Worm (Caenorhabditis elegans) whole organism, midembryonic: ENCODE data around the gene srh-1.

Experiments used
- T22C8.4 ChIP-seq: fragments of 200-800 bp; sonication (Bioruptor generic); IDR thresholded peaks from 2 replicates; pipeline ENCODE4 v1.3.6; 2022; ENCODE audit warnings: missing genetic modification characterization, missing compliant biosample characterization
- cog-1 ChIP-seq: sonication (generic microtip); optimal IDR thresholded peaks from 2 replicates; lab custom pipeline; 2016; ENCODE audit warnings: missing genetic modification characterization, missing compliant biosample characterization
- flt-1 ChIP-seq: fragments of 200-800 bp; sonication (Bioruptor generic); IDR thresholded peaks from 2 replicates; pipeline ENCODE4 v1.3.6; 2022; ENCODE audit warnings: missing genetic modification characterization, missing compliant biosample characterization
- klf-2 ChIP-seq: fragments of 200-800 bp; sonication (Bioruptor generic); conservative IDR thresholded peaks from 2 replicates; pipeline ENCODE4 v1.3.6; 2022; ENCODE audit warnings: missing genetic modification reagents, missing genetic modification characterization, missing compliant biosample characterization
- ref-1 ChIP-seq: fragments of 200-800 bp; sonication (Bioruptor generic); conservative IDR thresholded peaks from 2 replicates; pipeline ENCODE4 v1.3.6; 2022; ENCODE audit warnings: missing genetic modification reagents, missing genetic modification characterization, missing compliant biosample characterization
- tab-1 ChIP-seq: fragments of 200-800 bp; sonication (Bioruptor generic); IDR thresholded peaks from 2 replicates; pipeline ENCODE4 v1.3.6; 2022; ENCODE audit warnings: missing genetic modification characterization, missing compliant biosample characterization
- ztf-23 ChIP-seq: fragments of 200-800 bp; sonication (Bioruptor generic); IDR thresholded peaks from 2 replicates; pipeline ENCODE4 v1.3.6; 2022; ENCODE audit warnings: missing genetic modification reagents, missing genetic modification characterization, missing compliant biosample characterization

ce11 chrV:11506347-11506746 lies 20.7 kb downstream of the srh-1 start:
- no peak for TF ChIP-seq tab-1 (GFP tag; lab: Robert Waterston, UW)
- no peak for TF ChIP-seq ref-1 (GFP tag; lab: Robert Waterston, UW)
- TF ChIP-seq T22C8.4 (GFP tag; lab: Robert Waterston, UW), result no peak
- no peak for TF ChIP-seq ztf-23 (GFP tag; lab: Robert Waterston, UW)
- TF ChIP-seq flt-1 (GFP tag; lab: Robert Waterston, UW), result no peak
- no peak for TF ChIP-seq cog-1 (tag; lab: Kevin White, UChicago)
- no peak for TF ChIP-seq klf-2 (GFP tag; lab: Robert Waterston, UW)
